Worm (Caenorhabditis elegans) whole organism, young adult: ENCODE results near the gene C27H6.9.

Experiments
- ama-1 ChIP-seq, 3 experiments: fragments of 150-350 bp in 1 of 3; sonication (generic microtip) in 2 of 3; optimal IDR thresholded peaks; 2 replicates each; lab custom pipeline; 2014 to 2018; ENCODE audit warnings: missing biosample characterization in 2 of 3, missing genetic modification characterization in 2 of 3, missing genetic modification reagents in 2 of 3
- snpc-4 ChIP-seq, 5 experiments: fragments of 150-350 bp in 1 of 5; sonication (generic microtip) in 4 of 5; optimal IDR thresholded peaks; 2 replicates each; lab custom pipeline; 2014 to 2018; ENCODE audit warnings: missing genetic modification characterization in 5 of 5, missing biosample characterization in 3 of 5, antibody characterized with exemption in 2 of 5, mild to moderate bottlenecking in 2 of 5, missing compliant biosample characterization in 2 of 5, missing genotype in 2 of 5, moderate library complexity in 2 of 5, missing genetic modification reagents in 1 of 5

ce11 chrV:10003315-10003969, 20.8 kb downstream of the C27H6.9 start:
- no peak for TF ChIP-seq ama-1 (optimal IDR thresholded peaks at IDR 0.05; lab: Kevin White, UChicago)
- no peak for TF ChIP-seq ama-1 (GFP tag; optimal IDR thresholded peaks at IDR 0.05; lab: Kevin White, UChicago)
- TF ChIP-seq snpc-4 (GFP tag; optimal IDR thresholded peaks at IDR 0.05; lab: Kevin White, UChicago): no peak
- TF ChIP-seq snpc-4 (tag; optimal IDR thresholded peaks at IDR 0.05; lab: Kevin White, UChicago): peak in 1 of 4 experiments; percentile 7
